Fruit fly (Drosophila melanogaster): ENCODE data around the gene knrl.

Gene knrl

dm6 chr3L:20556371-20556770 lies 64.1 kb downstream of the knrl start (continued):
- TF ChIP-seq lbe (GFP tag; optimal IDR thresholded peaks at IDR 0.05) (peak; percentile 48), CG2678 (tag; optimal IDR thresholded peaks at IDR 0.05) (peak; percentile 9), TFAM (GFP tag; optimal IDR thresholded peaks at IDR 0.05) (no peak), CG9727 (GFP tag; optimal IDR thresholded peaks at IDR 0.05) (no peak), Six4 (GFP tag; optimal IDR thresholded peaks at IDR 0.05) (no peak), ind (GFP tag; optimal IDR thresholded peaks at IDR 0.05) (no peak), corto (GFP tag; optimal IDR thresholded peaks at IDR 0.05) (no peak), Ets97D (GFP tag; optimal IDR thresholded peaks at IDR 0.05) (no peak), kni (GFP tag; optimal IDR thresholded peaks at IDR 0.05) (no peak), Deaf1 (tag; optimal IDR thresholded peaks at IDR 0.05) (no peak), gt (GFP tag; IDR thresholded peaks at IDR 0.05) (no peak), ac (GFP tag; optimal IDR thresholded peaks at IDR 0.05) (no peak), Hr78 (GFP tag; optimal IDR thresholded peaks at IDR 0.05) (no peak), HLH4C (GFP tag; IDR thresholded peaks at IDR 0.05; ENCODE audit: partially characterized antibody) (no peak), Med (GFP tag) (no peak), CG2116 (GFP tag; optimal IDR thresholded peaks at IDR 0.05) (no peak), zfh1 (GFP tag; IDR thresholded peaks at IDR 0.05) (peak; percentile 38; the same call in 1 of the 3 replicates), CG2889 (GFP tag; IDR thresholded peaks at IDR 0.05) (no peak), tgo (GFP tag; IDR thresholded peaks at IDR 0.05) (0 out of 3 replicates have a peak, but pooled peaks have one; percentile 25)

- TF ChIP-seq Xbp1 (GFP tag; optimal IDR thresholded peaks at IDR 0.05): peak; percentile 3
- TF ChIP-seq ara (GFP tag; IDR thresholded peaks at IDR 0.05): peak; percentile 38; the same call in 1 of the 2 replicates
- TF ChIP-seq Trl (optimal IDR thresholded peaks at IDR 0.05): no peak
- TF ChIP-seq Trl (GFP tag; optimal IDR thresholded peaks at IDR 0.05): peak; percentile 25
- peak; percentile 56 for TF ChIP-seq Blimp-1 (GFP tag; optimal IDR thresholded peaks at IDR 0.05)
- no peak for TF ChIP-seq CG11085 (GFP tag; IDR thresholded peaks at IDR 0.05)
- no peak for TF ChIP-seq Side (GFP tag; optimal IDR thresholded peaks at IDR 0.05)
- TF ChIP-seq jing (GFP tag; optimal IDR thresholded peaks at IDR 0.05): no peak
- TF ChIP-seq HmgZ (tag; optimal IDR thresholded peaks at IDR 0.05): no peak
- TF ChIP-seq CG1024 (GFP tag; IDR thresholded peaks at IDR 0.05): no peak
- TF ChIP-seq Dref (GFP tag; IDR thresholded peaks at IDR 0.05): no peak
- TF ChIP-seq Dll (GFP tag; IDR thresholded peaks at IDR 0.05; ENCODE audit: partially characterized antibody): no peak
- no peak for TF ChIP-seq nom (GFP tag; optimal IDR thresholded peaks at IDR 0.05)
- TF ChIP-seq schlank (tag; optimal IDR thresholded peaks at IDR 0.05): no peak
- TF ChIP-seq CG30431 (GFP tag; optimal IDR thresholded peaks at IDR 0.05): no peak
- TF ChIP-seq Ets65A (GFP tag): peak; percentile 95
- no peak for TF ChIP-seq ken (GFP tag; IDR thresholded peaks at IDR 0.05)
- TF ChIP-seq CG17359 (tag; optimal IDR thresholded peaks at IDR 0.05): peak; percentile 7
- peak; percentile 9 for TF ChIP-seq Oli (tag; optimal IDR thresholded peaks at IDR 0.05)
- TF ChIP-seq Gsc (GFP tag; IDR thresholded peaks at IDR 0.05): no peak
- TF ChIP-seq Atf6 (GFP tag; IDR thresholded peaks at IDR 0.05): no peak
- no peak for TF ChIP-seq CG3726 (GFP tag; IDR thresholded peaks at IDR 0.05)
- TF ChIP-seq seq (GFP tag; IDR thresholded peaks at IDR 0.05): no peak
- TF ChIP-seq Lim3 (GFP tag; IDR thresholded peaks at IDR 0.05): no peak
- peak; percentile 74 for TF ChIP-seq Med (GFP tag)
- no peak for TF ChIP-seq amos (GFP tag; IDR thresholded peaks at IDR 0.05; ENCODE audit: partially characterized antibody)
- TF ChIP-seq Hr39 (optimal IDR thresholded peaks at IDR 0.05): no peak
- TF ChIP-seq sens (GFP tag): peak; percentile 68
- TF ChIP-seq phol (tag; optimal IDR thresholded peaks at IDR 0.05): peak; percentile 12
- no peak for TF ChIP-seq Doc3 (GFP tag; IDR thresholded peaks at IDR 0.05; ENCODE audit: partially characterized antibody)
- TF ChIP-seq Xrp1 (GFP tag; IDR thresholded peaks at IDR 0.05): peak; percentile 42; the same call in 1 of the 2 replicates
- no peak for TF ChIP-seq Nf-YB (GFP tag; optimal IDR thresholded peaks at IDR 0.05)
- no peak for TF ChIP-seq Neu2 (GFP tag; optimal IDR thresholded peaks at IDR 0.05; ENCODE audit: borderline replicate concordance)
- TF ChIP-seq slbo (GFP tag; IDR thresholded peaks at IDR 0.05): no peak
Measured at dm6 chr3L:20551862-20552261, 68.6 kb downstream of the knrl start.

All from whole organism, embryonic.